3 fruit fly cellular contexts compared by ENCODE assay signal in the genomic region with DNA sequence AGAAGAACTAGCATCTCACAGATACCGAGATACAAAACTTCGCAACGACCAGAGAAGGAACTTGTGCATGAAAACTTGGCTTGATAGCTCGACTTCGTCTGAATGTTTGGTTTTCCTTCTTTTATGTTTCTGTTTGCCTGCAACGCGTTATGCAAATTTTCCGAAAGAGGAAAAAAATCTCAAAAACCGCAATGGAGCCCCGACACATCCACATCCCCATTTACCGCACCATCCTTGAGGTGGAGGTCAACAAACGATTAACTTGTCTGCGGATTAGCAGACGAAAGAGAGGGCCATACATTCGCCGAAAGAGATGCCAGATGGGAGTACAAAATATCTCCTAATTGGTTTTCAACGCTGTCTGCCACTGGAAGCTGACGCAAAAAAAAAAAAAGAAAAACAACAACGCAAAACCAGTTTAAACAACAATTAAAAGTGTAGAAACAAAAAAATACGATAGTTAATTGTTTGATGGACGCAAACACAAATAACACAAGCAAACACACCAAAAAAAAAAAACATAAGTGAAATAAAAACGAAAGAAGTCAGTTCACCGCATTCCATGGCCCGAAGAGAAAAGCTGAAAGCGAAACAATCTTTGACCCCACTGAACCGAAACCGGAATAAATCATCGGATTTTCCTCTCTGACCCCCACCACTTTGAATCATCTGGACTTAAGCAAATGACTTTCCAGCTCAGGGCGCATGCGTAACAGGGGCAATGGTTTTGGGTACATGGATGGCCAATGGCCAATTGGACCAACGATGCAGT.
TF ChIP-seq lines count a peak whose summit lies in the region.

No protein-coding gene starts in this region.

- no peak for TF ChIP-seq CTCF in whole organism, embryonic (GFP tag; optimal IDR thresholded peaks at IDR 0.05; lab: Kevin White, UChicago)

TF ChIP-seq in whole organism, embryonic, 481 proteins besides CTCF, POLR2A, EP300 and RAD21:
- 0 out of 4 replicates have a peak, but pooled peaks have one; percentile 52 for TF ChIP-seq chinmo (GFP tag; IDR thresholded peaks at IDR 0.05; lab: Robert Waterston, UW; ENCODE audit: partially characterized antibody)
- peak in 1 of 2 experiments; percentile 69 for TF ChIP-seq Hr78 (GFP tag; optimal IDR thresholded peaks at IDR 0.05; lab: Kevin White, UChicago)
- peak; percentile 12 for TF ChIP-seq CG33557 (GFP tag; optimal IDR thresholded peaks at IDR 0.05; lab: Kevin White, UChicago)
- peak; percentile 68 for TF ChIP-seq sd (tag; optimal IDR thresholded peaks at IDR 0.05; lab: Kevin White, UChicago)
- no peak for TF ChIP-seq Dp (GFP tag; optimal IDR thresholded peaks at IDR 0.05; lab: Kevin White, UChicago)
- 0 out of 3 replicates have a peak, but pooled peaks have one; percentile 8 for TF ChIP-seq CG11695 (GFP tag; IDR thresholded peaks at IDR 0.05; lab: Robert Waterston, UW)
- TF ChIP-seq Blimp-1 (GFP tag; optimal IDR thresholded peaks at IDR 0.05; lab: Kevin White, UChicago) = peak; percentile 77
- TF ChIP-seq oc (tag; optimal IDR thresholded peaks at IDR 0.05; lab: Kevin White, UChicago) = peak; percentile 31
- no peak for TF ChIP-seq disco-r (GFP tag; optimal IDR thresholded peaks at IDR 0.05; lab: Kevin White, UChicago)
- TF ChIP-seq sob (GFP tag; IDR thresholded peaks at IDR 0.05; lab: Robert Waterston, UW) = no peak
- peak; percentile 18 for TF ChIP-seq sqz (GFP tag; optimal IDR thresholded peaks at IDR 0.05; lab: Kevin White, UChicago)
- TF ChIP-seq CG10321 (GFP tag; IDR thresholded peaks at IDR 0.05; lab: Robert Waterston, UW) = 0 out of 2 replicates have a peak, but pooled peaks have one; percentile 8
- no peak for TF ChIP-seq Sin3A (optimal IDR thresholded peaks at IDR 0.05; lab: Kevin White, UChicago)

TF ChIP-seq in whole organism, prepupa, 60 proteins besides CTCF, POLR2A, EP300 and RAD21:
- TF ChIP-seq CG3919 (GFP tag; optimal IDR thresholded peaks at IDR 0.05; lab: Kevin White, UChicago) (no peak), CG6792 (GFP tag; optimal IDR thresholded peaks at IDR 0.05; lab: Kevin White, UChicago) (no peak), esn (GFP tag; optimal IDR thresholded peaks at IDR 0.05; lab: Kevin White, UChicago) (no peak), CG10631 (GFP tag; optimal IDR thresholded peaks at IDR 0.05; lab: Kevin White, UChicago) (no peak), Hr38 (GFP tag; optimal IDR thresholded peaks at IDR 0.05; lab: Kevin White, UChicago) (no peak), spab (GFP tag; optimal IDR thresholded peaks at IDR 0.05; lab: Kevin White, UChicago) (no peak), CG11762 (GFP tag; optimal IDR thresholded peaks at IDR 0.05; lab: Kevin White, UChicago; ENCODE audit: insufficient read depth) (no peak), Sox15 (GFP tag; optimal IDR thresholded peaks at IDR 0.05; lab: Kevin White, UChicago) (no peak), CG16779 (tag; optimal IDR thresholded peaks at IDR 0.05; lab: Kevin White, UChicago) (no peak), pdm3 (GFP tag; optimal IDR thresholded peaks at IDR 0.05; lab: Kevin White, UChicago) (no peak), CG15336 (GFP tag; IDR thresholded peaks at IDR 0.05; lab: Robert Waterston, UW) (no peak), ss (GFP tag; optimal IDR thresholded peaks at IDR 0.05; lab: Kevin White, UChicago) (no peak), CG7368 (GFP tag; optimal IDR thresholded peaks at IDR 0.05; lab: Kevin White, UChicago) (no peak), CG6276 (GFP tag; optimal IDR thresholded peaks at IDR 0.05; lab: Kevin White, UChicago) (peak; percentile 14), CG10669 (GFP tag; optimal IDR thresholded peaks at IDR 0.05; lab: Kevin White, UChicago) (no peak), eg (GFP tag; IDR thresholded peaks at IDR 0.05; lab: Robert Waterston, UW) (0 out of 3 replicates have a peak, but pooled peaks have one; percentile 16), salr (GFP tag; optimal IDR thresholded peaks at IDR 0.05; lab: Kevin White, UChicago) (no peak), CG31627 (GFP tag; optimal IDR thresholded peaks at IDR 0.05; lab: Kevin White, UChicago) (no peak), fd59A (GFP tag; optimal IDR thresholded peaks at IDR 0.05; lab: Kevin White, UChicago) (no peak), CG8119 (GFP tag; IDR thresholded peaks at IDR 0.05; lab: Robert Waterston, UW) (peak; percentile 39; the same call in 1 of the 3 replicates), Smox (GFP tag; optimal IDR thresholded peaks at IDR 0.05; lab: Kevin White, UChicago) (no peak)

TF ChIP-seq in whole organism, pupa, 21 proteins besides CTCF, POLR2A, EP300 and RAD21:
- peak; percentile 61 for TF ChIP-seq EcR (GFP tag; optimal IDR thresholded peaks at IDR 0.05; lab: Kevin White, UChicago)
- TF ChIP-seq CG17806 (tag; optimal IDR thresholded peaks at IDR 0.05; lab: Kevin White, UChicago) = no peak
- TF ChIP-seq CG13204 (GFP tag; optimal IDR thresholded peaks at IDR 0.05; lab: Kevin White, UChicago) = no peak
- no peak for TF ChIP-seq CG10348 (GFP tag; IDR thresholded peaks at IDR 0.05; lab: Robert Waterston, UW)
- TF ChIP-seq Pif1B (GFP tag; optimal IDR thresholded peaks at IDR 0.05; lab: Kevin White, UChicago) = no peak
- TF ChIP-seq CG4496 (GFP tag; IDR thresholded peaks at IDR 0.05; lab: Robert Waterston, UW) = no peak
- no peak for TF ChIP-seq CG12605 (GFP tag; IDR thresholded peaks at IDR 0.05; lab: Robert Waterston, UW)
TF ChIP-seq in whole organism, pupa: peak in this region for 1.

Comparison
In these comparisons a context has a peak if more than half of its experiments do, and no peak if none do; other contexts are left out.
1. Of the 7 proteins assayed by ChIP-seq in both whole organism, embryonic and whole organism, prepupa: peak only in whole organism, embryonic: Blimp-1; only in whole organism, prepupa: none; in both: none; in neither: 6.